Worm (Caenorhabditis elegans) whole organism, young adult: ENCODE data around the gene saps-1.

Experiments
- B0019.2 ChIP-seq: fragments of 200-800 bp; sonication (Bioruptor generic); conservative IDR thresholded peaks from 2 replicates; pipeline ENCODE4 v1.3.6; 2022; ENCODE audit warnings: missing genetic modification reagents, missing genetic modification characterization, missing compliant biosample characterization
- B0261.1 ChIP-seq: sonication (generic microtip); optimal IDR thresholded peaks from 2 replicates; lab custom pipeline; 2016; ENCODE audit warnings: mild to moderate bottlenecking, missing genetic modification characterization, moderate library complexity, missing compliant biosample characterization
- C17E4.6 ChIP-seq: fragments of 200-800 bp; sonication (Bioruptor generic); IDR thresholded peaks from 2 replicates; pipeline ENCODE4 v1.3.6; 2022; ENCODE audit warnings: missing genetic modification reagents, missing genetic modification characterization, missing compliant biosample characterization
- F10E7.11 ChIP-seq: sonication (generic microtip); optimal IDR thresholded peaks from 2 replicates; lab custom pipeline; 2017; ENCODE audit warnings: mild to moderate bottlenecking, missing genetic modification characterization, moderate library complexity, missing compliant biosample characterization
- F37B4.10 ChIP-seq: fragments of 200-800 bp; sonication (Bioruptor generic); IDR thresholded peaks from 2 replicates; pipeline ENCODE4 v1.3.6; 2022; ENCODE audit warnings: missing genetic modification characterization, missing compliant biosample characterization
- F49E8.2 ChIP-seq: sonication (generic microtip); optimal IDR thresholded peaks from 3 replicates; lab custom pipeline; 2017; ENCODE audit warnings: missing genetic modification characterization, mild to moderate bottlenecking, missing compliant biosample characterization, antibody characterized with exemption, moderate library complexity; ENCODE audit not compliant: insufficient read depth
- F52B5.7 ChIP-seq: sonication (generic microtip); optimal IDR thresholded peaks from 2 replicates; lab custom pipeline; 2016; ENCODE audit warnings: mild to moderate bottlenecking, missing genetic modification characterization, missing compliant biosample characterization
- F55B11.4 ChIP-seq: sonication (generic microtip); optimal IDR thresholded peaks from 2 replicates; lab custom pipeline; 2016; ENCODE audit warnings: missing compliant biosample characterization, missing genetic modification characterization, borderline replicate concordance; ENCODE audit not compliant: insufficient read depth
- K11D2.4 ChIP-seq: fragments of 200-800 bp; sonication (Bioruptor generic); IDR thresholded peaks from 2 replicates; pipeline ENCODE4 v1.3.6; 2022; ENCODE audit warnings: missing genetic modification reagents, missing genetic modification characterization, missing compliant biosample characterization
- T26A5.8 ChIP-seq: sonication (generic microtip); optimal IDR thresholded peaks from 2 replicates; lab custom pipeline; 2016; ENCODE audit warnings: missing genetic modification characterization, missing compliant biosample characterization
- Y53G8AR.9 ChIP-seq: fragments of 200-800 bp; sonication (Bioruptor generic); conservative IDR thresholded peaks from 2 replicates; pipeline ENCODE4 v1.3.6; 2022; ENCODE audit warnings: missing genetic modification reagents, missing genetic modification characterization, missing compliant biosample characterization
- Y67H2A.10 ChIP-seq: fragments of 200-800 bp; sonication (Bioruptor generic); conservative IDR thresholded peaks from 2 replicates; pipeline ENCODE4 v1.3.6; 2022; ENCODE audit warnings: missing genetic modification reagents, missing genetic modification characterization, missing compliant biosample characterization
- ZK185.1 ChIP-seq: sonication (generic microtip); optimal IDR thresholded peaks from 2 replicates; lab custom pipeline; 2016; ENCODE audit warnings: mild to moderate bottlenecking, missing genetic modification characterization, missing compliant biosample characterization; ENCODE audit not compliant: poor library complexity, severe bottlenecking
- akir-1 ChIP-seq: fragments of 200-800 bp; sonication (Bioruptor generic); optimal IDR thresholded peaks from 2 replicates; lab custom pipeline; 2018; ENCODE audit warnings: mild to moderate bottlenecking, missing genetic modification characterization, moderate library complexity, missing compliant biosample characterization
- aptf-2 ChIP-seq: fragments of 200-800 bp; sonication (Bioruptor generic); conservative IDR thresholded peaks from 2 replicates; pipeline ENCODE4 v1.3.6; 2022; ENCODE audit warnings: missing genetic modification reagents, missing genetic modification characterization, missing compliant biosample characterization
- aptf-3 ChIP-seq: fragments of 200-800 bp; sonication (Bioruptor generic); IDR thresholded peaks from 2 replicates; pipeline ENCODE4 v1.3.6; 2022; ENCODE audit warnings: missing genetic modification characterization, missing compliant biosample characterization
- athp-1 ChIP-seq: sonication (generic microtip); optimal IDR thresholded peaks from 2 replicates; lab custom pipeline; 2017; ENCODE audit warnings: mild to moderate bottlenecking, missing genetic modification characterization, missing compliant biosample characterization
- attf-5 ChIP-seq: fragments of 200-800 bp; sonication (Bioruptor generic); optimal IDR thresholded peaks from 2 replicates; lab custom pipeline; 2018; ENCODE audit warnings: mild to moderate bottlenecking, missing genetic modification characterization, missing compliant biosample characterization
- attf-6 ChIP-seq: fragments of 200-800 bp; sonication (Bioruptor generic); IDR thresholded peaks from 2 replicates; pipeline ENCODE4 v1.3.6; 2022; ENCODE audit warnings: missing genetic modification reagents, missing genetic modification characterization, missing compliant biosample characterization
- cebp-1 ChIP-seq, 2 experiments: fragments of 200-800 bp in 1 of 2; sonication (Bioruptor generic) in 1 of 2; sonication (generic microtip) in 1 of 2; IDR thresholded peaks in 1 of 2; optimal IDR thresholded peaks in 1 of 2; 2 replicates each; pipeline versions ENCODE4 v1.3.6 to Lab custom; 2017 to 2022; ENCODE audit warnings: missing compliant biosample characterization in 2 of 2, missing genetic modification characterization in 2 of 2, mild to moderate bottlenecking in 1 of 2, missing genetic modification reagents in 1 of 2, moderate library complexity in 1 of 2
- ceh-27 ChIP-seq: fragments of 200-800 bp; sonication (Bioruptor generic); optimal IDR thresholded peaks from 2 replicates; lab custom pipeline; 2018; ENCODE audit warnings: mild to moderate bottlenecking, missing genetic modification characterization, moderate library complexity, missing compliant biosample characterization
- ceh-58 ChIP-seq: fragments of 200-800 bp; sonication (Bioruptor generic); IDR thresholded peaks from 2 replicates; pipeline ENCODE4 v1.3.6; 2022; ENCODE audit warnings: missing genetic modification characterization, missing compliant biosample characterization
- ceh-79 ChIP-seq: sonication (generic microtip); optimal IDR thresholded peaks from 2 replicates; lab custom pipeline; 2017; ENCODE audit warnings: mild to moderate bottlenecking, missing genetic modification characterization, missing compliant biosample characterization
- die-1 ChIP-seq: sonication (generic microtip); optimal IDR thresholded peaks from 2 replicates; lab custom pipeline; 2016; ENCODE audit warnings: missing genotype, mild to moderate bottlenecking, missing genetic modification characterization, missing compliant biosample characterization
- dpff-1 ChIP-seq: sonication (generic microtip); optimal IDR thresholded peaks from 2 replicates; lab custom pipeline; 2017; ENCODE audit warnings: mild to moderate bottlenecking, missing genetic modification characterization, missing compliant biosample characterization
- egl-18 ChIP-seq: fragments of 200-800 bp; sonication (Bioruptor generic); IDR thresholded peaks from 2 replicates; pipeline ENCODE4 v1.3.6; 2022; ENCODE audit warnings: missing genetic modification reagents, missing genetic modification characterization, missing compliant biosample characterization
- egl-44 ChIP-seq: fragments of 200-800 bp; sonication (Bioruptor generic); IDR thresholded peaks from 2 replicates; pipeline ENCODE4 v1.3.6; 2022; ENCODE audit warnings: missing genetic modification reagents, missing genetic modification characterization, missing compliant biosample characterization
- hrde-1 ChIP-seq: sonication (generic microtip); optimal IDR thresholded peaks from 2 replicates; lab custom pipeline; 2016; ENCODE audit warnings: missing genetic modification characterization, mild to moderate bottlenecking, missing compliant biosample characterization, moderate library complexity, missing genotype, missing genetic modification reagents, borderline replicate concordance
- lag-1 ChIP-seq: fragments of 200-800 bp; sonication (Bioruptor generic); IDR thresholded peaks from 2 replicates; pipeline ENCODE4 v1.3.6; 2022; ENCODE audit warnings: missing genetic modification reagents, missing genetic modification characterization, missing compliant biosample characterization
- lin-26 ChIP-seq: fragments of 200-800 bp; sonication (Bioruptor generic); IDR thresholded peaks from 2 replicates; pipeline ENCODE4 v1.3.6; 2022; ENCODE audit warnings: missing genetic modification reagents, missing genetic modification characterization, missing compliant biosample characterization
- lsy-27 ChIP-seq: sonication (generic microtip); optimal IDR thresholded peaks from 2 replicates; lab custom pipeline; 2017; ENCODE audit warnings: missing genetic modification characterization, mild to moderate bottlenecking, missing compliant biosample characterization, antibody characterized with exemption, missing genotype, borderline replicate concordance; ENCODE audit not compliant: insufficient read depth
- madf-3 ChIP-seq: fragments of 200-800 bp; sonication (Bioruptor generic); IDR thresholded peaks from 2 replicates; pipeline ENCODE4 v1.3.6; 2022; ENCODE audit warnings: missing genetic modification reagents, missing genetic modification characterization, missing compliant biosample characterization
- madf-6 ChIP-seq: fragments of 200-800 bp; sonication (Bioruptor generic); IDR thresholded peaks from 2 replicates; pipeline ENCODE4 v1.3.6; 2022; ENCODE audit warnings: missing genetic modification reagents, missing genetic modification characterization, missing compliant biosample characterization
- mxl-1 ChIP-seq: sonication (generic microtip); optimal IDR thresholded peaks from 2 replicates; lab custom pipeline; 2016; ENCODE audit warnings: missing genetic modification characterization, missing compliant biosample characterization
- nfyb-1 ChIP-seq: fragments of 200-800 bp; sonication (Bioruptor generic); IDR thresholded peaks from 2 replicates; pipeline ENCODE4 v1.3.6; 2022; ENCODE audit warnings: missing genetic modification reagents, missing genetic modification characterization, missing compliant biosample characterization
- sdz-38 ChIP-seq: sonication (generic microtip); optimal IDR thresholded peaks from 2 replicates; lab custom pipeline; 2016; ENCODE audit warnings: missing genotype, missing genetic modification characterization, missing compliant biosample characterization
- sea-2 ChIP-seq: fragments of 200-800 bp; sonication (Bioruptor generic); IDR thresholded peaks from 2 replicates; pipeline ENCODE4 v1.3.6; 2022; ENCODE audit warnings: missing genetic modification characterization, missing compliant biosample characterization
- snpc-1.1 ChIP-seq: sonication (generic microtip); optimal IDR thresholded peaks from 2 replicates; lab custom pipeline; 2017; ENCODE audit warnings: missing genetic modification characterization, mild to moderate bottlenecking, missing compliant biosample characterization, antibody characterized with exemption, moderate library complexity, missing genotype, missing genetic modification reagents; ENCODE audit not compliant: insufficient read depth
- snpc-4 ChIP-seq, 5 experiments: fragments of 150-350 bp in 1 of 5; sonication (generic microtip) in 4 of 5; optimal IDR thresholded peaks; 2 replicates each; lab custom pipeline; 2014 to 2018; ENCODE audit warnings: missing genetic modification characterization in 5 of 5, missing biosample characterization in 3 of 5, antibody characterized with exemption in 2 of 5, mild to moderate bottlenecking in 2 of 5, missing compliant biosample characterization in 2 of 5, missing genotype in 2 of 5, moderate library complexity in 2 of 5, missing genetic modification reagents in 1 of 5
- somi-1 ChIP-seq: fragments of 200-800 bp; sonication (Bioruptor generic); optimal IDR thresholded peaks from 2 replicates; lab custom pipeline; 2018; ENCODE audit warnings: mild to moderate bottlenecking, missing genetic modification characterization, missing compliant biosample characterization
- sptf-2 ChIP-seq: fragments of 200-800 bp; sonication (Bioruptor generic); optimal IDR thresholded peaks from 2 replicates; lab custom pipeline; 2018; ENCODE audit warnings: mild to moderate bottlenecking, missing genetic modification characterization, missing compliant biosample characterization
- tbp1 ChIP-seq: fragments of 200-800 bp; sonication (Bioruptor generic); optimal IDR thresholded peaks from 2 replicates; lab custom pipeline; 2018; ENCODE audit warnings: mild to moderate bottlenecking, missing genetic modification characterization, missing compliant biosample characterization
- unc-130 ChIP-seq: sonication (generic microtip); optimal IDR thresholded peaks from 2 replicates; lab custom pipeline; 2016; ENCODE audit warnings: missing genetic modification reagents, missing genetic modification characterization, missing compliant biosample characterization
- ztf-18 ChIP-seq: sonication (generic microtip); optimal IDR thresholded peaks from 2 replicates; lab custom pipeline; 2016; ENCODE audit warnings: missing genotype, mild to moderate bottlenecking, missing genetic modification characterization, missing compliant biosample characterization
- ztf-26 ChIP-seq: sonication (generic microtip); optimal IDR thresholded peaks from 2 replicates; lab custom pipeline; 2017; ENCODE audit warnings: missing genetic modification characterization, missing compliant biosample characterization
- ztf-6 ChIP-seq: fragments of 200-800 bp; sonication (Bioruptor generic); IDR thresholded peaks from 2 replicates; pipeline ENCODE4 v1.3.6; 2022; ENCODE audit warnings: missing genetic modification reagents, missing genetic modification characterization, missing compliant biosample characterization

Gene saps-1

ce11 chrII:11297217-11297738, at the start of gene saps-1 (continued):
- no peak for TF ChIP-seq aptf-3 (GFP tag; lab: Robert Waterston, UW)
- TF ChIP-seq ceh-79 (tag; lab: Kevin White, UChicago): no peak
- no peak for TF ChIP-seq ztf-6 (GFP tag; lab: Robert Waterston, UW)
- no peak for TF ChIP-seq lag-1 (GFP tag; lab: Robert Waterston, UW)
- no peak for TF ChIP-seq Y67H2A.10 (GFP tag; lab: Robert Waterston, UW)
- no peak for TF ChIP-seq lin-26 (GFP tag; lab: Robert Waterston, UW)
- TF ChIP-seq dpff-1 (tag; lab: Kevin White, UChicago): no peak
- TF ChIP-seq egl-44 (GFP tag; lab: Robert Waterston, UW): no peak
- TF ChIP-seq ztf-18: peak; percentile 27
- TF ChIP-seq ceh-58 (GFP tag; lab: Robert Waterston, UW): no peak
- peak; percentile 18 for TF ChIP-seq snpc-1.1
- TF ChIP-seq F49E8.2 (tag; lab: Kevin White, UChicago): no peak
- 0 out of 2 replicates have a peak, but pooled peaks have one; percentile 28 for TF ChIP-seq K11D2.4 (GFP tag; lab: Robert Waterston, UW)
- TF ChIP-seq ztf-26 (tag; lab: Kevin White, UChicago): no peak
- TF ChIP-seq attf-6 (GFP tag; lab: Robert Waterston, UW): no peak
- no peak for TF ChIP-seq snpc-4 (GFP tag; optimal IDR thresholded peaks at IDR 0.05; lab: Kevin White, UChicago)
- TF ChIP-seq snpc-4 (tag; optimal IDR thresholded peaks at IDR 0.05; lab: Kevin White, UChicago): peak in 2 of 4 experiments; percentile 12 to 44
- TF ChIP-seq egl-18 (GFP tag; lab: Robert Waterston, UW): no peak
- peak; percentile 97 for TF ChIP-seq madf-6
- TF ChIP-seq tbp1: peak; percentile 56
- TF ChIP-seq nfyb-1: 0 out of 2 replicates have a peak, but pooled peaks have one; percentile 44
- TF ChIP-seq lsy-27: no peak
- TF ChIP-seq madf-3 (GFP tag; lab: Robert Waterston, UW): 0 out of 2 replicates have a peak, but pooled peaks have one; percentile 35
- TF ChIP-seq cebp-1 (GFP tag; IDR thresholded peaks at IDR 0.05; lab: Robert Waterston, UW): peak; percentile 55; the same call in 1 of the 2 replicates
- TF ChIP-seq cebp-1 (tag; optimal IDR thresholded peaks at IDR 0.05; lab: Kevin White, UChicago): peak; percentile 87
- TF ChIP-seq ZK185.1 (tag; lab: Kevin White, UChicago): no peak
- TF ChIP-seq B0019.2 (GFP tag; lab: Robert Waterston, UW): 0 out of 2 replicates have a peak, but pooled peaks have one; percentile 12
- TF ChIP-seq somi-1 (GFP tag; lab: Kevin White, UChicago): no peak
- TF ChIP-seq sptf-2 (GFP tag; lab: Kevin White, UChicago): no peak
- no peak for TF ChIP-seq unc-130 (GFP tag; lab: Kevin White, UChicago)
- no peak for TF ChIP-seq T26A5.8 (tag; lab: Kevin White, UChicago)
- TF ChIP-seq hrde-1: peak; percentile 1
- no peak for TF ChIP-seq F55B11.4 (tag; lab: Kevin White, UChicago)
- TF ChIP-seq athp-1 (tag; lab: Kevin White, UChicago): peak; percentile 30
- no peak for TF ChIP-seq F52B5.7 (tag; lab: Kevin White, UChicago)
- peak; percentile 8 for TF ChIP-seq ceh-27 (GFP tag; lab: Kevin White, UChicago)
- no peak for TF ChIP-seq F10E7.11
- no peak for TF ChIP-seq C17E4.6 (GFP tag; lab: Robert Waterston, UW)
- TF ChIP-seq attf-5 (GFP tag; lab: Kevin White, UChicago): peak; percentile 60
- TF ChIP-seq Y53G8AR.9 (GFP tag; lab: Robert Waterston, UW): no peak
- TF ChIP-seq akir-1 (GFP tag; lab: Kevin White, UChicago): no peak
- no peak for TF ChIP-seq die-1 (tag; lab: Kevin White, UChicago)
- TF ChIP-seq B0261.1 (tag; lab: Kevin White, UChicago): no peak
- no peak for TF ChIP-seq mxl-1 (tag; lab: Kevin White, UChicago)
- no peak for TF ChIP-seq sdz-38 (tag; lab: Kevin White, UChicago)
- TF ChIP-seq sea-2 (GFP tag; lab: Robert Waterston, UW): no peak
- no peak for TF ChIP-seq aptf-2 (GFP tag; lab: Robert Waterston, UW)
- TF ChIP-seq F37B4.10 (GFP tag; lab: Robert Waterston, UW): no peak
